Worm (Caenorhabditis elegans): ENCODE results near the gene K10D11.2.

ce11 chrIV:13008405-13009208, 29.8 kb downstream of the K10D11.2 start, which contains the start of gene mbk-2:
- TF ChIP-seq dmd-4 (tag; optimal IDR thresholded peaks at IDR 0.05; ENCODE audit: borderline replicate concordance) (no peak), ama-1 (optimal IDR thresholded peaks at IDR 0.05) (no peak), pqm-1 (tag; optimal IDR thresholded peaks at IDR 0.05) (no peak), pag-3 (tag; optimal IDR thresholded peaks at IDR 0.05; ENCODE audit: borderline replicate concordance) (no peak), mec-3 (tag; optimal IDR thresholded peaks at IDR 0.05; ENCODE audit: borderline replicate concordance) (no peak), ceh-45 (GFP tag; IDR thresholded peaks at IDR 0.05) (no peak), ets-4 (tag; optimal IDR thresholded peaks at IDR 0.05) (no peak), ceh-24 (tag; optimal IDR thresholded peaks at IDR 0.05) (no peak), ceh-9 (tag; optimal IDR thresholded peaks at IDR 0.05) (no peak), F13H6.1 (tag; optimal IDR thresholded peaks at IDR 0.05) (no peak), hlh-13 (GFP tag; optimal IDR thresholded peaks at IDR 0.05) (no peak), ceh-30 (tag; optimal IDR thresholded peaks at IDR 0.05) (no peak), nhr-11 (tag; optimal IDR thresholded peaks at IDR 0.05) (no peak)
